Worm (Caenorhabditis elegans): Measurements from ENCODE around the gene C56G2.15.

DNA sequence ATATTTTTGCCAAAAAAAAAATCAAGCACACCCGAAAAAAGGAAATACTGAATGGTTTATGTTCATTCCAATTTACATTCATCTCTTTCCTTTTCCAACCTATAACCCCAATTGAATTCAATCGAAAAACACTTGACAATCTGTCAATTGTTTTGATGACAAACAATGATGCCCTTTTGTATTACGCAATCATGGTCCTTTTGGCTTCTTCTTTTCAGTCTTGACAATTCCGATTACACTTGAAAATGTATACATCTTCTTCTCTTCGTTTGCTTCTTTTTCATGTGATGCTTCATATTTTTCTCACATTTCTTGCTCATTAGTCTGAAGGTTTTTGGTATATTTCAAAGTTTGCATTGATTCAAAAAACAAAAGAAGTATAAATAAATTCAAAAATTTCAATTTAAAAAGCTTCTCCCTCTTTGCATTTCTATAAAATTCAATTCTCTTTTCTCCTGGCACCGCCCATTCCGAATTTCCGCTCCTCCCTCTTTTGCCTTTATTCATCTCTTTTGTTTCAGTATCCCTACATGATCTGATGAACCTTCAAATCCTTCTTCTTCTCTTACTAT is 36.4 kb downstream of the C56G2.15 start, which contains the start of gene C56G2.4:
- TF ChIP-seq fax-1 (tag; optimal IDR thresholded peaks at IDR 0.05) (no peak), rnt-1 (tag; optimal IDR thresholded peaks at IDR 0.05) (no peak), nhr-11 (tag; optimal IDR thresholded peaks at IDR 0.05) (no peak), pag-3 (tag; optimal IDR thresholded peaks at IDR 0.05; ENCODE audit: borderline replicate concordance) (no peak), ama-1 (optimal IDR thresholded peaks at IDR 0.05) (no peak), dve-1 (tag; optimal IDR thresholded peaks at IDR 0.05) (no peak)
